Worm (Caenorhabditis elegans): ENCODE data around the gene F17E9.18.

F17E9.18 gene

DNA sequence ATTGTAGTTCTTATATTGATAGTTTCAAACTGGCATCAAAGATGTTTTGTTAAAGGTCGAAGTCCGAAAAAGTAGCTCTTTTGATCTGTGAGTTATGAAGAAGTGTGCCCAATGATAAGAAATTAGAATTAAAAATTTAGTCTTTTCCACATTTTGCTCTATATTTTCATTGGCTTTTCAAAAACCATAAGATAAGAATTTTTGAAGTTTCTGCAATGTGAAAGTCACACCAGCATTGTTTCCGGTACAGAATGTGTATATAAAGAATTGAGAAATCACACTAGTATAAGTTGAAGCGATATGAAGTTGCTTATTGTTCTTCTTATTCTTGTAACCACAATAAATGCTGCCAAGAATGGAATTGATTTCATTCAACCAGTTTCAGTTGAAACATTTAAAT is 14.4 kb downstream of the F17E9.18 start, which contains the start of gene lys-10:
Gene lys-10 (plus strand): TSS at position 301 of the 400 bp plus-strand sequence.
- TF ChIP-seq lin-11 (tag; optimal IDR thresholded peaks at IDR 0.05) (no peak), ceh-2 (tag; optimal IDR thresholded peaks at IDR 0.05) (no peak), npax-4 (tag; optimal IDR thresholded peaks at IDR 0.05) (no peak), hlh-13 (GFP tag; optimal IDR thresholded peaks at IDR 0.05) (no peak), elt-4 (tag; optimal IDR thresholded peaks at IDR 0.05) (no peak), ttx-3 (tag; optimal IDR thresholded peaks at IDR 0.05) (no peak), syd-9 (tag; optimal IDR thresholded peaks at IDR 0.05) (no peak), dmd-4 (tag; optimal IDR thresholded peaks at IDR 0.05; ENCODE audit: borderline replicate concordance) (no peak), ceh-31 (tag; optimal IDR thresholded peaks at IDR 0.05) (no peak), hlh-6 (tag; optimal IDR thresholded peaks at IDR 0.05) (no peak), pqm-1 (tag; optimal IDR thresholded peaks at IDR 0.05) (no peak)

DNA sequence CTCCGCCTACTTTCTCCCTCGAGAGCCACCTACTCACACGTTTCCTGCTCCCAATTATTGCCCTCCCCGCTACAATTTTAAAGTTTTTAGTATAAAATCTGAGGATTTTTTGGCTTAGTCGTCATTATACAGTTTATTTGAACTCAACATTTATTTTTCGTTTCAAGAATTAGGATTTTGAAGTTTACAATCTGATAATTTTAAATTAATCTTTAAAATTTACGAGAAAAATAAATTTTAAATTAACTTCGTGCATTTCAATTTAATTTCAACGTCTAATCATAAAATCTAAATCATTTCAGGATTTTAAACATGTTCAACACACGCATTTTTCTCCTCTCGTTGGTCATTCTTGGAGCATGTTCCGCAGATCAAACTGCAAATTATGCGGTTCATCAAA is 18.0 kb downstream of the F17E9.18 start, which contains the start of gene F35H10.2:
Gene F35H10.2 (plus strand): TSS at position 301 of the 400 bp plus-strand sequence.
- TF ChIP-seq hlh-8 (tag; optimal IDR thresholded peaks at IDR 0.05) (no peak), ahr-1 (tag; optimal IDR thresholded peaks at IDR 0.05) (no peak), ref-2 (tag; optimal IDR thresholded peaks at IDR 0.05) (no peak), unc-3 (GFP tag; conservative IDR thresholded peaks at IDR 0.05) (no peak), unc-3 (tag; optimal IDR thresholded peaks at IDR 0.05) (no peak), ztf-16 (tag; optimal IDR thresholded peaks at IDR 0.05) (no peak), ttx-3 (tag; optimal IDR thresholded peaks at IDR 0.05) (no peak), pha-2 (tag; optimal IDR thresholded peaks at IDR 0.05) (no peak), fkh-10 (GFP tag; optimal IDR thresholded peaks at IDR 0.05) (no peak), tbx-7 (tag; optimal IDR thresholded peaks at IDR 0.05) (no peak), pag-3 (tag; optimal IDR thresholded peaks at IDR 0.05; ENCODE audit: borderline replicate concordance) (no peak), pha-4 (tag; optimal IDR thresholded peaks at IDR 0.05) (no peak), pros-1 (tag; optimal IDR thresholded peaks at IDR 0.05) (no peak), pax-1 (tag; optimal IDR thresholded peaks at IDR 0.05) (no peak), ceh-24 (tag; optimal IDR thresholded peaks at IDR 0.05) (no peak), T23F11.4 (GFP tag; optimal IDR thresholded peaks at IDR 0.05) (no peak), ceh-30 (tag; optimal IDR thresholded peaks at IDR 0.05) (no peak), ceh-2 (tag; optimal IDR thresholded peaks at IDR 0.05) (no peak), ceh-6 (GFP tag; optimal IDR thresholded peaks at IDR 0.05) (no peak), npax-4 (tag; optimal IDR thresholded peaks at IDR 0.05) (no peak)

- TF ChIP-seq ttx-3 (tag; optimal IDR thresholded peaks at IDR 0.05) = no peak
- TF ChIP-seq hlh-30 (tag; optimal IDR thresholded peaks at IDR 0.05; ENCODE audit: insufficient read depth) = no peak
- TF ChIP-seq odd-2 (tag; optimal IDR thresholded peaks at IDR 0.05) = no peak
- no peak for TF ChIP-seq syd-9 (tag; optimal IDR thresholded peaks at IDR 0.05)
- TF ChIP-seq ztf-16 (tag; optimal IDR thresholded peaks at IDR 0.05) = no peak
- TF ChIP-seq C38D4.7 (GFP tag; optimal IDR thresholded peaks at IDR 0.05) = no peak
- no peak for TF ChIP-seq hlh-8 (tag; optimal IDR thresholded peaks at IDR 0.05)
- no peak for TF ChIP-seq pros-1 (tag; optimal IDR thresholded peaks at IDR 0.05)
- no peak for TF ChIP-seq ceh-14 (tag; optimal IDR thresholded peaks at IDR 0.05)
- no peak for TF ChIP-seq tbx-2 (tag; optimal IDR thresholded peaks at IDR 0.05)
- no peak for TF ChIP-seq hlh-13 (GFP tag; optimal IDR thresholded peaks at IDR 0.05)
- TF ChIP-seq T23F11.4 (GFP tag; optimal IDR thresholded peaks at IDR 0.05) = no peak
- no peak for TF ChIP-seq dmd-4 (tag; optimal IDR thresholded peaks at IDR 0.05; ENCODE audit: borderline replicate concordance)
- TF ChIP-seq fkh-10 (GFP tag; optimal IDR thresholded peaks at IDR 0.05) = no peak
- no peak for TF ChIP-seq Y22D7AL.16 (tag; optimal IDR thresholded peaks at IDR 0.05)
- no peak for TF ChIP-seq ceh-6 (GFP tag; optimal IDR thresholded peaks at IDR 0.05)
- TF ChIP-seq mec-3 (tag; optimal IDR thresholded peaks at IDR 0.05; ENCODE audit: borderline replicate concordance) = no peak
- TF ChIP-seq lim-6 (tag; optimal IDR thresholded peaks at IDR 0.05) = no peak
- no peak for TF ChIP-seq ceh-45 (GFP tag; IDR thresholded peaks at IDR 0.05)
- TF ChIP-seq pha-4 (tag; optimal IDR thresholded peaks at IDR 0.05) = no peak
Observed at ce11 chrIV:8325667-8326066, 21.3 kb downstream of the F17E9.18 start, which contains the start of gene F35H10.3. Gene F35H10.3 (plus strand): TSS chrIV:8325967.

Data from whole organism, late embryonic.